Worm (Caenorhabditis elegans) whole organism, L2 larva: ENCODE data around the gene prp-39.

ENCODE experiments used
- blmp-1 ChIP-seq: sonication (generic microtip); optimal IDR thresholded peaks from 2 replicates; lab custom pipeline; 2017; ENCODE audit warnings: missing genetic modification characterization, mild to moderate bottlenecking, missing compliant biosample characterization, antibody characterized with exemption, moderate library complexity; ENCODE audit not compliant: insufficient read depth
- lin-13 ChIP-seq: fragments of 150-350 bp; optimal IDR thresholded peaks from 2 replicates; lab custom pipeline; 2014; ENCODE audit warnings: missing biosample characterization, missing genetic modification reagents, missing genetic modification characterization
- lin-39 ChIP-seq: fragments of 150-350 bp; optimal IDR thresholded peaks from 2 replicates; lab custom pipeline; 2014; ENCODE audit warnings: missing biosample characterization, missing genetic modification reagents, missing genetic modification characterization
- nhr-237 ChIP-seq: fragments of 150-350 bp; optimal IDR thresholded peaks from 2 replicates; lab custom pipeline; 2014; ENCODE audit warnings: missing biosample characterization, missing genetic modification characterization

DNA sequence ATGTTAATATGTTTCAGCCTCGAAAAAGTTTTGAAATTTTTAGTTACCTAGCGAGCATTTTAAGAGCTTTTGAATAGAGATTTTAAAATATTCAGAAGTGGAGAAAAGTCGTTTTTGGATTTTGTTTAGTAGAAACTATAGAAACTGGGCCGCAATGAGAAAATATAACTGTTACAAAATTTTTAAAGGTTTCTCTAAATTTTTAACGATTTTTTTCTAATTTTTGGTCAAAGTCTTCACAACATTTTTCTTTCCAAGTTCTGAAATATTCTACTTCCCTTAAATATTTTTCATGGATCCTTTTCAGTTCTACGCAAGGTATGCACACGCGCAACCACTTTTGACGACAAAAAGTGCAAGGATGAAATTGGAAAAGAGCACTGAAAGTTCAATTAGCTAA, 23.1 kb upstream of the prp-39 start, which contains the start of gene peli-1:
- no peak for TF ChIP-seq blmp-1 (tag; lab: Kevin White, UChicago)
- no peak for TF ChIP-seq lin-13 (GFP tag; lab: Kevin White, UChicago)
- TF ChIP-seq lin-39 (tag; lab: Kevin White, UChicago), result no peak
- no peak for TF ChIP-seq nhr-237
